Fruit fly (Drosophila melanogaster) whole organism, embryonic: ENCODE measurements around the gene CG34292.

Source experiments
- Dll ChIP-seq: fragments of 200-800 bp; sonication (Bioruptor generic); IDR thresholded peaks from 4 replicates; pipeline ENCODE4 v1.3.6; 2022; ENCODE audit warnings: missing biosample characterization, missing genetic modification characterization; ENCODE audit not compliant: partially characterized antibody
- zen ChIP-seq: fragments of 200-800 bp; sonication (Bioruptor generic); optimal IDR thresholded peaks from 3 replicates; lab custom pipeline; 2018; ENCODE audit warnings: missing biosample characterization, mild to moderate bottlenecking, missing genetic modification characterization, moderate library complexity

DNA sequence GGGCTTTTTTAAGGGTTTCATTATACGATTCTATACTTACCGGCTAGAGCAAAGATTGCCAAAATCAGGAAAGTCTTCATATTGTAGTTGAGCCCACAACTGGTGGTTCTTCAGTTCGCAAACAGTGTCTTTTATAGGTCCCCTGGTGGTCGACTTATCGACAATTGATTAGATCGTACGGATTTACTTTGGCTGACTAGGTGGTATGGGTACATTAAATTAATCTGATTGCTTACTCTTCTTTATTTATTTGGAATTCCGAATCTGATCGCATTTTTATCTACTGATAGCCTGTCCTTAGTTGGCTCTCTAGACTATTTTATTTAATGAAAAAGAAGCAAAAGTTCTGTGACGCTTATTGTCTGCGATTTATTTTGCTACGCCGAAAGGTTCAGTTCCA lies 36.0 kb upstream of the CG34292 start, which contains the start of gene CG6271:
- no peak for TF ChIP-seq zen
- no peak for TF ChIP-seq Dll (GFP tag; lab: Robert Waterston, UW)
